Fruit fly (Drosophila melanogaster): ENCODE data around the gene CG5111.

Gene CG5111

DNA sequence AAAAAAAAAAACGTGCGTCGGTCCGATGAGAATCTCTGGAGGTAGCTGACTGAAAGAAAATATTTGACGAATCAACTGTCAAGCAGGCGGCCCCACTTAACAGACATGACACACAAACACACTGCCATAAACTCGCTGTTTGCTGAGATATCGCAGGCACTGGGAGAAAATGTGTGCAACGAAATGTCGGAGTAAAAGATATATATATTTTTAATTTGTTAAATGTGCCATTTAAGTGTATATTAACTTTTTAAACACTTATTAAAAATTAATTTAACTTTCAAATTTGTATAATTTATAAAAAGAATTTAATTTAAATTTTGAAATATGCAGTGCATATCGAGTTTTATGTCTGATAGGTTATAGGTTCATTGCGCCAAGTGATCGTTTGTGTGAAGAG is 17.0 kb upstream of the CG5111 start (continued):
- TF ChIP-seq CG17328 (GFP tag; IDR thresholded peaks at IDR 0.05) (peak; percentile 56; the same call in 1 of the 2 replicates), zen (tag; optimal IDR thresholded peaks at IDR 0.05) (peak; percentile 19), CG11504 (tag; optimal IDR thresholded peaks at IDR 0.05) (no peak), shn (GFP tag; optimal IDR thresholded peaks at IDR 0.05) (no peak), CG10462 (GFP tag; optimal IDR thresholded peaks at IDR 0.05) (peak; percentile 19), bowl (GFP tag; IDR thresholded peaks at IDR 0.05) (no peak), seq (GFP tag; IDR thresholded peaks at IDR 0.05) (no peak), hb (GFP tag; IDR thresholded peaks at IDR 0.05; ENCODE audit: partially characterized antibody) (no peak), mam (GFP tag; optimal IDR thresholded peaks at IDR 0.05) (no peak), Dp (GFP tag; optimal IDR thresholded peaks at IDR 0.05) (no peak), dmrt99B (tag; optimal IDR thresholded peaks at IDR 0.05) (peak; percentile 81), tap (tag; optimal IDR thresholded peaks at IDR 0.05) (peak; percentile 34), ttk (GFP tag; IDR thresholded peaks at IDR 0.05) (peak; percentile 67), kni (GFP tag; optimal IDR thresholded peaks at IDR 0.05) (peak; percentile 33), CG32772 (GFP tag; IDR thresholded peaks at IDR 0.05) (peak; percentile 48; the same call in 1 of the 2 replicates), psq (GFP tag; optimal IDR thresholded peaks at IDR 0.05) (no peak), dm (GFP tag; optimal IDR thresholded peaks at IDR 0.05) (no peak), Hand (GFP tag; optimal IDR thresholded peaks at IDR 0.05) (no peak), bsh (GFP tag; optimal IDR thresholded peaks at IDR 0.05) (peak in 1 of 2 experiments; percentile 68), CG33557 (GFP tag; optimal IDR thresholded peaks at IDR 0.05) (no peak), Elba2 (GFP tag; optimal IDR thresholded peaks at IDR 0.05) (no peak), z (GFP tag; IDR thresholded peaks at IDR 0.05) (0 out of 3 replicates have a peak, but pooled peaks have one; percentile 40), eyg (GFP tag; optimal IDR thresholded peaks at IDR 0.05) (no peak), CG14667 (GFP tag; IDR thresholded peaks at IDR 0.05) (no peak), CG3163 (GFP tag; optimal IDR thresholded peaks at IDR 0.05) (no peak), CG4360 (GFP tag; IDR thresholded peaks at IDR 0.05) (no peak), Rx (GFP tag; IDR thresholded peaks at IDR 0.05) (no peak), CG9215 (GFP tag; IDR thresholded peaks at IDR 0.05) (no peak), CG8388 (GFP tag; optimal IDR thresholded peaks at IDR 0.05) (peak; percentile 58), PHDP (tag; optimal IDR thresholded peaks at IDR 0.05) (peak; percentile 61), Taf1 (GFP tag; IDR thresholded peaks at IDR 0.05) (no peak), ERR (GFP tag; optimal IDR thresholded peaks at IDR 0.05) (no peak), CG7963 (GFP tag; IDR thresholded peaks at IDR 0.05; ENCODE audit: partially characterized antibody) (no peak), org-1 (GFP tag; optimal IDR thresholded peaks at IDR 0.05) (peak; percentile 35), CG10274 (GFP tag; optimal IDR thresholded peaks at IDR 0.05) (no peak), CG31224 (GFP tag; IDR thresholded peaks at IDR 0.05) (0 out of 2 replicates have a peak, but pooled peaks have one; percentile 7), CG10543 (GFP tag; optimal IDR thresholded peaks at IDR 0.05) (peak; percentile 61), B-H2 (GFP tag; optimal IDR thresholded peaks at IDR 0.05) (no peak), Kr (GFP tag; optimal IDR thresholded peaks at IDR 0.05) (no peak), Dll (GFP tag; IDR thresholded peaks at IDR 0.05; ENCODE audit: partially characterized antibody) (no peak), CG8089 (GFP tag; optimal IDR thresholded peaks at IDR 0.05) (no peak), p53 (GFP tag; optimal IDR thresholded peaks at IDR 0.05) (no peak), CG3838 (GFP tag; optimal IDR thresholded peaks at IDR 0.05) (no peak), CG1832 (GFP tag; optimal IDR thresholded peaks at IDR 0.05) (no peak), CG15514 (GFP tag; optimal IDR thresholded peaks at IDR 0.05) (peak; percentile 57), CG17802 (tag; optimal IDR thresholded peaks at IDR 0.05) (peak; percentile 26), trh (GFP tag; optimal IDR thresholded peaks at IDR 0.05) (no peak), Asciz (GFP tag; optimal IDR thresholded peaks at IDR 0.05) (peak; percentile 67), MTF-1 (GFP tag; optimal IDR thresholded peaks at IDR 0.05; ENCODE audit: borderline replicate concordance) (peak; percentile 48), Hmx (GFP tag; optimal IDR thresholded peaks at IDR 0.05) (no peak), ato (GFP tag; IDR thresholded peaks at IDR 0.05; ENCODE audit: partially characterized antibody) (no peak)

Measured in whole organism, embryonic.